Worm (Caenorhabditis elegans) whole organism, midembryonic: ENCODE results near the gene C16C8.21.

Source experiments
- T22C8.4 ChIP-seq: fragments of 200-800 bp; sonication (Bioruptor generic); IDR thresholded peaks from 2 replicates; pipeline ENCODE4 v1.3.6; 2022; ENCODE audit warnings: missing genetic modification characterization, missing compliant biosample characterization
- klf-2 ChIP-seq: fragments of 200-800 bp; sonication (Bioruptor generic); conservative IDR thresholded peaks from 2 replicates; pipeline ENCODE4 v1.3.6; 2022; ENCODE audit warnings: missing genetic modification reagents, missing genetic modification characterization, missing compliant biosample characterization
- med-1 ChIP-seq: sonication (generic microtip); optimal IDR thresholded peaks from 2 replicates; lab custom pipeline; 2017; ENCODE audit warnings: missing genetic modification characterization, mild to moderate bottlenecking, missing compliant biosample characterization, antibody characterized with exemption, missing genetic modification reagents; ENCODE audit not compliant: insufficient read depth
- tab-1 ChIP-seq: fragments of 200-800 bp; sonication (Bioruptor generic); IDR thresholded peaks from 2 replicates; pipeline ENCODE4 v1.3.6; 2022; ENCODE audit warnings: missing genetic modification characterization, missing compliant biosample characterization

DNA sequence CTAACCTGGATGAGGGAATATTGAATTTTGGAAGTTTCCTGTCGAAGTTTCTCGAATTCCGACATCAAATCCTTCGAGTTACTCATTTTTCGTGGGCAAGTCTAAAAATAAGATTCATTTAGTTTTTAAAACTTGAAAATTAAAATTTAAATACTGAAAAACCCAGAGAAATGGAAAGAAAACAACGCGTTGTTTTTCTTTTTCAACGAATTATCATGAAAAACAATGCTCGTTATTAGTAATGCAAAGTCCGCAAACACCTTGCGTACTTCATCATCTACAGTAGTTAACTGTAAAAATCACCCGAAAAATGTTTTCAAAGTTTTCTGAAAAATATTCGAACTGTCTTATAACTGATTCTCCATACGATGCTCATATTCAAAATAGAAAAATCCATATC, 3.7 kb upstream of the C16C8.21 start, which contains the start of gene C16C8.4:
- TF ChIP-seq klf-2 (no peak), T22C8.4 (GFP tag; lab: Robert Waterston, UW) (no peak), med-1 (GFP tag; lab: Kevin White, UChicago) (no peak), tab-1 (GFP tag; lab: Robert Waterston, UW) (no peak)
